Worm (Caenorhabditis elegans): ENCODE data around the gene F56D6.20.

- TF ChIP-seq ets-7 (tag; optimal IDR thresholded peaks at IDR 0.05) (no peak), tbx-37 (GFP tag; conservative IDR thresholded peaks at IDR 0.05) (no peak), flt-1 (GFP tag; IDR thresholded peaks at IDR 0.05) (no peak), hmbx-1 (tag; optimal IDR thresholded peaks at IDR 0.05) (no peak), sea-1 (GFP tag; conservative IDR thresholded peaks at IDR 0.05) (no peak), ama-1 (optimal IDR thresholded peaks at IDR 0.05) (no peak), hmg-4 (GFP tag; optimal IDR thresholded peaks at IDR 0.05) (no peak), F13C5.2 (tag; optimal IDR thresholded peaks at IDR 0.05) (no peak), tra-4 (tag; optimal IDR thresholded peaks at IDR 0.05) (no peak)
Measured at ce11 chrIV:3906393-3906792, 6.3 kb upstream of the F56D6.20 start, which contains the start of gene F56D6.11.
